Worm (Caenorhabditis elegans) whole organism, mixed stage, embryonic: ENCODE measurements around the gene srh-139.

Experiments
- elt-3 ChIP-seq: fragments of 150-350 bp; optimal IDR thresholded peaks from 2 replicates; lab custom pipeline; 2014; ENCODE audit warnings: missing biosample characterization, missing genetic modification characterization
- snpc-4 ChIP-seq: fragments of 150-350 bp; optimal IDR thresholded peaks from 2 replicates; lab custom pipeline; 2014; ENCODE audit warnings: missing biosample characterization, missing genetic modification characterization
- unc-62 ChIP-seq: fragments of 150-350 bp; optimal IDR thresholded peaks from 2 replicates; lab custom pipeline; 2014; ENCODE audit warnings: missing biosample characterization, missing genetic modification reagents, missing genetic modification characterization
- ztf-11 ChIP-seq: fragments of 150-350 bp; optimal IDR thresholded peaks from 2 replicates; lab custom pipeline; 2014; ENCODE audit warnings: missing biosample characterization, missing genetic modification characterization

DNA sequence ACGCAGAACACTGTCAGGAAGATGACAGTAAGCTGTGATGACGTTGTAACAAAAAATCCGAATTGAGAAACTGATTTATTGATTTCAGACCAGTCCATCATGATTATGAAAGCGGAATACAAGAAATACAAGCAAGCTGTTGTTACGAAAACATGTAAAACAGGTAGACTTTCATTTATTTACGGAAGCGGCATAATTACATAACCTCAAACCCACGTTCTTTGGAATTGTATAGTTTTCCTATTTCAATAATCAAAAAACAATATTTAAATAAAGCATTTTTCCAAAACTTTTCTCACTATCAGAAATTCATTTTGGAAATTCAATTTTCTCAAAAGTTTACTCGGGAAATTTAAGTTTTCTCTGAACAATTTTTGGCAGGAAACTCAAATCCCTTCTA lies 25.1 kb upstream of the srh-139 start, which contains the start of gene str-15:
- no peak for TF ChIP-seq snpc-4 (tag; lab: Kevin White, UChicago)
- no peak for TF ChIP-seq elt-3 (tag; lab: Kevin White, UChicago)
- TF ChIP-seq unc-62 (GFP tag; lab: Kevin White, UChicago), result no peak
- TF ChIP-seq ztf-11 (tag; lab: Kevin White, UChicago), result no peak
